Worm (Caenorhabditis elegans) whole organism, young adult: ENCODE results near the gene tkr-1.

Source experiments
- B0261.1 ChIP-seq: sonication (generic microtip); optimal IDR thresholded peaks from 2 replicates; lab custom pipeline; 2016; ENCODE audit warnings: mild to moderate bottlenecking, missing genetic modification characterization, moderate library complexity, missing compliant biosample characterization
- B0336.3 ChIP-seq: fragments of 200-800 bp; sonication (Bioruptor generic); IDR thresholded peaks from 2 replicates; pipeline ENCODE4 v1.3.6; 2022; ENCODE audit warnings: missing genetic modification characterization, missing compliant biosample characterization
- F10E7.11 ChIP-seq: sonication (generic microtip); optimal IDR thresholded peaks from 2 replicates; lab custom pipeline; 2017; ENCODE audit warnings: mild to moderate bottlenecking, missing genetic modification characterization, moderate library complexity, missing compliant biosample characterization
- F22D6.2 ChIP-seq: sonication (generic microtip); optimal IDR thresholded peaks from 2 replicates; lab custom pipeline; 2016; ENCODE audit warnings: mild to moderate bottlenecking, missing genetic modification characterization, missing compliant biosample characterization
- F49E8.2 ChIP-seq: sonication (generic microtip); optimal IDR thresholded peaks from 3 replicates; lab custom pipeline; 2017; ENCODE audit warnings: missing genetic modification characterization, mild to moderate bottlenecking, missing compliant biosample characterization, antibody characterized with exemption, moderate library complexity; ENCODE audit not compliant: insufficient read depth
- F52B5.7 ChIP-seq: sonication (generic microtip); optimal IDR thresholded peaks from 2 replicates; lab custom pipeline; 2016; ENCODE audit warnings: mild to moderate bottlenecking, missing genetic modification characterization, missing compliant biosample characterization
- F57A8.1 ChIP-seq: fragments of 200-800 bp; sonication (Bioruptor generic); optimal IDR thresholded peaks from 2 replicates; lab custom pipeline; 2018; ENCODE audit warnings: mild to moderate bottlenecking, missing genetic modification characterization, moderate library complexity, missing compliant biosample characterization
- Y67H2A.10 ChIP-seq: fragments of 200-800 bp; sonication (Bioruptor generic); conservative IDR thresholded peaks from 2 replicates; pipeline ENCODE4 v1.3.6; 2022; ENCODE audit warnings: missing genetic modification reagents, missing genetic modification characterization, missing compliant biosample characterization
- Y95B8A.8 ChIP-seq: fragments of 200-800 bp; sonication (Bioruptor generic); IDR thresholded peaks from 2 replicates; pipeline ENCODE4 v1.3.6; 2022; ENCODE audit warnings: missing genetic modification reagents, missing genetic modification characterization, missing compliant biosample characterization
- ama-1 ChIP-seq, 3 experiments: fragments of 150-350 bp in 1 of 3; sonication (generic microtip) in 2 of 3; optimal IDR thresholded peaks; 2 replicates each; lab custom pipeline; 2014 to 2018; ENCODE audit warnings: missing biosample characterization in 2 of 3, missing genetic modification characterization in 2 of 3, missing genetic modification reagents in 2 of 3
- athp-1 ChIP-seq: sonication (generic microtip); optimal IDR thresholded peaks from 2 replicates; lab custom pipeline; 2017; ENCODE audit warnings: mild to moderate bottlenecking, missing genetic modification characterization, missing compliant biosample characterization
- ceh-100 ChIP-seq: fragments of 200-800 bp; sonication (Bioruptor generic); IDR thresholded peaks from 2 replicates; pipeline ENCODE4 v1.3.6; 2022; ENCODE audit warnings: missing genetic modification reagents, missing genetic modification characterization, missing compliant biosample characterization
- ceh-40 ChIP-seq: fragments of 200-800 bp; sonication (Bioruptor generic); IDR thresholded peaks from 2 replicates; pipeline ENCODE4 v1.3.6; 2022; ENCODE audit warnings: missing genetic modification characterization, missing compliant biosample characterization
- chd-7 ChIP-seq: sonication (generic microtip); optimal IDR thresholded peaks from 2 replicates; lab custom pipeline; 2016; ENCODE audit warnings: mild to moderate bottlenecking, missing genetic modification characterization, moderate library complexity, missing compliant biosample characterization
- die-1 ChIP-seq: sonication (generic microtip); optimal IDR thresholded peaks from 2 replicates; lab custom pipeline; 2016; ENCODE audit warnings: missing genotype, mild to moderate bottlenecking, missing genetic modification characterization, missing compliant biosample characterization
- dpff-1 ChIP-seq: sonication (generic microtip); optimal IDR thresholded peaks from 2 replicates; lab custom pipeline; 2017; ENCODE audit warnings: mild to moderate bottlenecking, missing genetic modification characterization, missing compliant biosample characterization
- efl-1 ChIP-seq: fragments of 150-350 bp; optimal IDR thresholded peaks from 2 replicates; lab custom pipeline; 2014; ENCODE audit warnings: missing biosample characterization, missing genetic modification reagents, missing genetic modification characterization
- egrh-3 ChIP-seq: fragments of 200-800 bp; sonication (Bioruptor generic); IDR thresholded peaks from 2 replicates; pipeline ENCODE4 v1.3.6; 2022; ENCODE audit warnings: missing genetic modification reagents, missing genetic modification characterization, missing compliant biosample characterization
- ekl-4 ChIP-seq: fragments of 200-800 bp; sonication (Bioruptor generic); IDR thresholded peaks from 2 replicates; pipeline ENCODE4 v1.3.6; 2022; ENCODE audit warnings: missing genetic modification reagents, missing genetic modification characterization, missing compliant biosample characterization
- fkh-3 ChIP-seq: sonication (generic microtip); optimal IDR thresholded peaks from 2 replicates; lab custom pipeline; 2016; ENCODE audit warnings: mild to moderate bottlenecking, missing genetic modification characterization, missing compliant biosample characterization
- him-1 ChIP-seq: sonication (generic microtip); optimal IDR thresholded peaks from 2 replicates; lab custom pipeline; 2016; ENCODE audit warnings: missing genotype, missing genetic modification reagents, missing genetic modification characterization, missing compliant biosample characterization
- hlh-26 ChIP-seq: fragments of 200-800 bp; sonication (Bioruptor generic); conservative IDR thresholded peaks from 2 replicates; pipeline ENCODE4 v1.3.6; 2022; ENCODE audit warnings: missing genetic modification reagents, missing genetic modification characterization, missing compliant biosample characterization
- hmg-20 ChIP-seq: fragments of 200-800 bp; sonication (Bioruptor generic); IDR thresholded peaks from 2 replicates; pipeline ENCODE4 v1.3.6; 2022; ENCODE audit warnings: missing genetic modification reagents, missing genetic modification characterization, missing compliant biosample characterization
- lin-35 ChIP-seq, 3 experiments: fragments of 150-350 bp in 2 of 3; sonication (generic microtip) in 1 of 3; optimal IDR thresholded peaks; 2 replicates each; lab custom pipeline; 2014 to 2018; ENCODE audit warnings: missing biosample characterization in 3 of 3, missing genetic modification characterization in 3 of 3, missing genetic modification reagents in 3 of 3
- lin-54 ChIP-seq: fragments of 200-800 bp; sonication (Bioruptor generic); optimal IDR thresholded peaks from 2 replicates; lab custom pipeline; 2018; ENCODE audit warnings: mild to moderate bottlenecking, missing genetic modification characterization, missing compliant biosample characterization
- lsl-1 ChIP-seq: fragments of 200-800 bp; sonication (Bioruptor generic); optimal IDR thresholded peaks from 2 replicates; lab custom pipeline; 2018; ENCODE audit warnings: mild to moderate bottlenecking, missing genetic modification characterization, moderate library complexity, missing compliant biosample characterization
- mcd-1 ChIP-seq: fragments of 200-800 bp; sonication (Bioruptor generic); IDR thresholded peaks from 2 replicates; pipeline ENCODE4 v1.3.6; 2022; ENCODE audit warnings: missing genetic modification reagents, missing genetic modification characterization, missing compliant biosample characterization
- mes-4 ChIP-seq: sonication (generic microtip); optimal IDR thresholded peaks from 2 replicates; lab custom pipeline; 2016; ENCODE audit warnings: missing genotype, missing genetic modification characterization, missing compliant biosample characterization
- pbrm-1 ChIP-seq: fragments of 200-800 bp; sonication (Bioruptor generic); IDR thresholded peaks from 2 replicates; pipeline ENCODE4 v1.3.6; 2022; ENCODE audit warnings: missing genetic modification reagents, missing genetic modification characterization, missing compliant biosample characterization
- pha-4 ChIP-seq: fragments of 150-350 bp; sonication (generic microtip); optimal IDR thresholded peaks from 2 replicates; lab custom pipeline; 2014; ENCODE audit warnings: missing biosample characterization, missing genetic modification reagents, missing genetic modification characterization
- sdz-38 ChIP-seq: sonication (generic microtip); optimal IDR thresholded peaks from 2 replicates; lab custom pipeline; 2016; ENCODE audit warnings: missing genotype, missing genetic modification characterization, missing compliant biosample characterization
- sea-2 ChIP-seq: fragments of 200-800 bp; sonication (Bioruptor generic); IDR thresholded peaks from 2 replicates; pipeline ENCODE4 v1.3.6; 2022; ENCODE audit warnings: missing genetic modification characterization, missing compliant biosample characterization
- snpc-4 ChIP-seq, 5 experiments: fragments of 150-350 bp in 1 of 5; sonication (generic microtip) in 4 of 5; optimal IDR thresholded peaks; 2 replicates each; lab custom pipeline; 2014 to 2018; ENCODE audit warnings: missing genetic modification characterization in 5 of 5, missing biosample characterization in 3 of 5, antibody characterized with exemption in 2 of 5, mild to moderate bottlenecking in 2 of 5, missing compliant biosample characterization in 2 of 5, missing genotype in 2 of 5, moderate library complexity in 2 of 5, missing genetic modification reagents in 1 of 5
- tbp1 ChIP-seq: fragments of 200-800 bp; sonication (Bioruptor generic); optimal IDR thresholded peaks from 2 replicates; lab custom pipeline; 2018; ENCODE audit warnings: mild to moderate bottlenecking, missing genetic modification characterization, missing compliant biosample characterization
- tlf-1 ChIP-seq: fragments of 200-800 bp; sonication (Bioruptor generic); optimal IDR thresholded peaks from 2 replicates; lab custom pipeline; 2018; ENCODE audit warnings: mild to moderate bottlenecking, missing genetic modification characterization, missing compliant biosample characterization
- xnd-1 ChIP-seq: sonication (generic microtip); optimal IDR thresholded peaks from 2 replicates; lab custom pipeline; 2016; ENCODE audit warnings: missing genotype, missing genetic modification reagents, missing genetic modification characterization, missing compliant biosample characterization

Gene tkr-1

DNA sequence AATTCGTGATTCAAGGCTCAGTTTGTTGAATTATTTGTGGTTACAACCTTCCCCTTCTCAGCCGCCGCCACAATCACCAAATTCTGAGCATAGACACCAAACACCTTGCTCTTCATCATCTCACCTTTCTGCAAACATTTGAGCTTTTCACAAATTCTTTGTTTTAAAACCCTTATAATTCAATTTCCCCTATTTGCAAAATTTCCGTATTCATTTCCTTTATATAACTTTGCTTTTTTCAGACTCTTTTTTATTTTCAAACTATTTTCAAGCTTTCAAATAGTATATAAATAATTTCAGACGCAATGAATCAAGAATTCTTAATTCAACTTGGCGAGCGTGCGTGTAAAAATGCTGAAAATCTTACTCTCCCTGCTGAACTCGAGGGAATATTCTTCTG, at the start of gene tkr-1:
Gene tkr-1, plus strand, starts transcription at position 301 of the 400 bp plus-strand sequence.
- TF ChIP-seq pha-4 (tag; lab: Kevin White, UChicago): no peak
- no peak for TF ChIP-seq pbrm-1 (GFP tag; lab: Robert Waterston, UW)
- TF ChIP-seq fkh-3 (tag; lab: Kevin White, UChicago): no peak
- TF ChIP-seq lin-54: no peak
- TF ChIP-seq hmg-20 (GFP tag; lab: Robert Waterston, UW): no peak
- TF ChIP-seq mes-4: no peak
- no peak for TF ChIP-seq snpc-4 (GFP tag; optimal IDR thresholded peaks at IDR 0.05; lab: Kevin White, UChicago)
- no peak for TF ChIP-seq snpc-4 (tag; optimal IDR thresholded peaks at IDR 0.05; lab: Kevin White, UChicago)
- no peak for TF ChIP-seq sea-2 (GFP tag; lab: Robert Waterston, UW)
- TF ChIP-seq dpff-1 (tag; lab: Kevin White, UChicago): no peak
- no peak for TF ChIP-seq B0261.1
- no peak for TF ChIP-seq F22D6.2
- TF ChIP-seq lsl-1 (GFP tag; lab: Kevin White, UChicago): no peak
- no peak for TF ChIP-seq ceh-40
- TF ChIP-seq athp-1 (tag; lab: Kevin White, UChicago): no peak

DNA sequence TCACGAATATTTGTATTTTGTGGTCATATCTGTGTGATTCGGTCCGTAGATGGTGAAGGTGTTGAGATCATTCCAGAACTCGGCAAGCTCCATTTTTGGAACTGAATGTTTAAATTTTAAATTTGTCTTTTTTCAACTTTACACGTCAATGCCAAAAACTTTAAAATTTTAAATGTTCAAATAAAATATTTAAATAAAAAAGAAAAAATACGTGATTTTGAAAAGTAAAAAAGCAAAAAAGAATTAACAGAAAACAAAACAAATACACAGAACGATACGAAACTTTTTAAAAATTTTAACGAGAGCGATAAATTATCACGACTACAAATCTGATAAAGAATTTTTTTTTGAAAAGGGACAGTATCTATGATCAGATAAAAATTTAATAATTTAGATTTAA, 49.4 kb upstream of the tkr-1 start, which contains the start of gene elo-4:
Gene elo-4, minus strand, starts transcription at position 101 of the 400 bp plus-strand sequence.
- TF ChIP-seq efl-1: no peak
- no peak for TF ChIP-seq B0336.3
- TF ChIP-seq mcd-1 (GFP tag; lab: Robert Waterston, UW): no peak
- TF ChIP-seq Y67H2A.10 (GFP tag; lab: Robert Waterston, UW): no peak
- TF ChIP-seq ceh-100 (GFP tag; lab: Robert Waterston, UW): no peak
- TF ChIP-seq lin-35 (GFP tag; optimal IDR thresholded peaks at IDR 0.05; lab: Kevin White, UChicago): no peak
- no peak for TF ChIP-seq Y95B8A.8 (GFP tag; lab: Robert Waterston, UW)
- no peak for TF ChIP-seq xnd-1 (tag; lab: Kevin White, UChicago)
- no peak for TF ChIP-seq ekl-4 (GFP tag; lab: Robert Waterston, UW)
- TF ChIP-seq F10E7.11 (tag; lab: Kevin White, UChicago): no peak

DNA sequence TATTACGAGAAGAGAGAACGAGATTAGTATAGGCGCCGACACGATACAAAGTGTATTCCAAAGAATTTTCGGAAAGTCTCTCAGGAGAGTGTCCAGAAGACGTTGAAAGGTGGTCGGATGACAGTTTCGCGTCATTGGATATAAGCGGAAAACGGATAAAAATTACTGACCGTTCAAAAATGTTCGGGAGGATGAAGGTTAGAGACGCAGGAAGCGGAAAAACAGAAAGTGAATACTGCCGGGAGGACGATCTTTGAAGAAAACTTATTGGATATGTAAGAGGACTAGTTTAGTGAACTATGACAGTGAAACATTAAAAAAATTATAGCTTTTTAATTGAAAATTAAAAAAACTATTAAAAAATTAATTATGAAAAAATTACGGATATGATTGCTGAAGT, 48.5 kb upstream of the tkr-1 start:
- TF ChIP-seq tlf-1 (no peak), F57A8.1 (GFP tag; lab: Kevin White, UChicago) (no peak), sdz-38 (tag; lab: Kevin White, UChicago) (no peak), lsl-1 (GFP tag; lab: Kevin White, UChicago) (no peak), chd-7 (tag; lab: Kevin White, UChicago) (no peak), F49E8.2 (tag; lab: Kevin White, UChicago) (no peak), die-1 (tag; lab: Kevin White, UChicago) (no peak), F52B5.7 (tag; lab: Kevin White, UChicago) (no peak), ama-1 (optimal IDR thresholded peaks at IDR 0.05; lab: Kevin White, UChicago) (no peak), ama-1 (GFP tag; optimal IDR thresholded peaks at IDR 0.05; lab: Kevin White, UChicago) (no peak), hmg-20 (GFP tag; lab: Robert Waterston, UW) (no peak), snpc-4 (GFP tag; optimal IDR thresholded peaks at IDR 0.05; lab: Kevin White, UChicago) (no peak), snpc-4 (tag; optimal IDR thresholded peaks at IDR 0.05; lab: Kevin White, UChicago) (no peak), tbp1 (GFP tag; lab: Kevin White, UChicago) (no peak), him-1 (tag; lab: Kevin White, UChicago) (no peak), hlh-26 (GFP tag; lab: Robert Waterston, UW) (no peak), egrh-3 (GFP tag; lab: Robert Waterston, UW) (no peak)
